Worm (Caenorhabditis elegans) whole organism, young adult: Measurements from ENCODE around the gene ulp-1.
A peak's percentile ranks its signal among the peaks of the same experiment; 100 is the strongest.

Experiments used
- B0019.2 ChIP-seq: fragments of 200-800 bp; sonication (Bioruptor generic); conservative IDR thresholded peaks from 2 replicates; pipeline ENCODE4 v1.3.6; 2022; ENCODE audit warnings: missing genetic modification reagents, missing genetic modification characterization, missing compliant biosample characterization
- B0336.3 ChIP-seq: fragments of 200-800 bp; sonication (Bioruptor generic); IDR thresholded peaks from 2 replicates; pipeline ENCODE4 v1.3.6; 2022; ENCODE audit warnings: missing genetic modification characterization, missing compliant biosample characterization
- F23B12.7 ChIP-seq: sonication (generic microtip); optimal IDR thresholded peaks from 2 replicates; lab custom pipeline; 2017; ENCODE audit warnings: missing genetic modification characterization, mild to moderate bottlenecking, missing compliant biosample characterization, antibody characterized with exemption, moderate library complexity; ENCODE audit not compliant: insufficient read depth
- F49E8.2 ChIP-seq: sonication (generic microtip); optimal IDR thresholded peaks from 3 replicates; lab custom pipeline; 2017; ENCODE audit warnings: missing genetic modification characterization, mild to moderate bottlenecking, missing compliant biosample characterization, antibody characterized with exemption, moderate library complexity; ENCODE audit not compliant: insufficient read depth
- F57A8.1 ChIP-seq: fragments of 200-800 bp; sonication (Bioruptor generic); optimal IDR thresholded peaks from 2 replicates; lab custom pipeline; 2018; ENCODE audit warnings: mild to moderate bottlenecking, missing genetic modification characterization, moderate library complexity, missing compliant biosample characterization
- Y53F4B.3 ChIP-seq: fragments of 200-800 bp; sonication (Bioruptor generic); IDR thresholded peaks from 2 replicates; pipeline ENCODE4 v1.3.6; 2022; ENCODE audit warnings: missing genetic modification reagents, missing genetic modification characterization, missing compliant biosample characterization
- ZK185.1 ChIP-seq: sonication (generic microtip); optimal IDR thresholded peaks from 2 replicates; lab custom pipeline; 2016; ENCODE audit warnings: mild to moderate bottlenecking, missing genetic modification characterization, missing compliant biosample characterization; ENCODE audit not compliant: poor library complexity, severe bottlenecking
- akir-1 ChIP-seq: fragments of 200-800 bp; sonication (Bioruptor generic); optimal IDR thresholded peaks from 2 replicates; lab custom pipeline; 2018; ENCODE audit warnings: mild to moderate bottlenecking, missing genetic modification characterization, moderate library complexity, missing compliant biosample characterization
- ama-1 ChIP-seq, 3 experiments: fragments of 150-350 bp in 1 of 3; sonication (generic microtip) in 2 of 3; optimal IDR thresholded peaks; 2 replicates each; lab custom pipeline; 2014 to 2018; ENCODE audit warnings: missing biosample characterization in 2 of 3, missing genetic modification characterization in 2 of 3, missing genetic modification reagents in 2 of 3
- atf-7 ChIP-seq: sonication (generic microtip); optimal IDR thresholded peaks from 2 replicates; lab custom pipeline; 2017; ENCODE audit warnings: mild to moderate bottlenecking, missing genetic modification characterization, missing compliant biosample characterization
- athp-1 ChIP-seq: sonication (generic microtip); optimal IDR thresholded peaks from 2 replicates; lab custom pipeline; 2017; ENCODE audit warnings: mild to moderate bottlenecking, missing genetic modification characterization, missing compliant biosample characterization
- cebp-2 ChIP-seq: fragments of 200-800 bp; sonication (Bioruptor generic); IDR thresholded peaks from 2 replicates; pipeline ENCODE4 v1.3.6; 2022; ENCODE audit warnings: missing genetic modification characterization, missing compliant biosample characterization
- ceh-27 ChIP-seq: fragments of 200-800 bp; sonication (Bioruptor generic); optimal IDR thresholded peaks from 2 replicates; lab custom pipeline; 2018; ENCODE audit warnings: mild to moderate bottlenecking, missing genetic modification characterization, moderate library complexity, missing compliant biosample characterization
- ceh-40 ChIP-seq: fragments of 200-800 bp; sonication (Bioruptor generic); IDR thresholded peaks from 2 replicates; pipeline ENCODE4 v1.3.6; 2022; ENCODE audit warnings: missing genetic modification characterization, missing compliant biosample characterization
- ceh-79 ChIP-seq: sonication (generic microtip); optimal IDR thresholded peaks from 2 replicates; lab custom pipeline; 2017; ENCODE audit warnings: mild to moderate bottlenecking, missing genetic modification characterization, missing compliant biosample characterization
- ceh-91 ChIP-seq: fragments of 200-800 bp; sonication (Bioruptor generic); IDR thresholded peaks from 2 replicates; pipeline ENCODE4 v1.3.6; 2022; ENCODE audit warnings: missing genetic modification reagents, missing genetic modification characterization, missing compliant biosample characterization
- dpff-1 ChIP-seq: sonication (generic microtip); optimal IDR thresholded peaks from 2 replicates; lab custom pipeline; 2017; ENCODE audit warnings: mild to moderate bottlenecking, missing genetic modification characterization, missing compliant biosample characterization
- efl-1 ChIP-seq: fragments of 150-350 bp; optimal IDR thresholded peaks from 2 replicates; lab custom pipeline; 2014; ENCODE audit warnings: missing biosample characterization, missing genetic modification reagents, missing genetic modification characterization
- egl-44 ChIP-seq: fragments of 200-800 bp; sonication (Bioruptor generic); IDR thresholded peaks from 2 replicates; pipeline ENCODE4 v1.3.6; 2022; ENCODE audit warnings: missing genetic modification reagents, missing genetic modification characterization, missing compliant biosample characterization
- ets-4 ChIP-seq: fragments of 200-800 bp; sonication (Bioruptor generic); optimal IDR thresholded peaks from 2 replicates; lab custom pipeline; 2018; ENCODE audit warnings: mild to moderate bottlenecking, missing genetic modification characterization, missing compliant biosample characterization
- fkh-3 ChIP-seq: sonication (generic microtip); optimal IDR thresholded peaks from 2 replicates; lab custom pipeline; 2016; ENCODE audit warnings: mild to moderate bottlenecking, missing genetic modification characterization, missing compliant biosample characterization
- gei-17 ChIP-seq: fragments of 200-800 bp; sonication (Bioruptor generic); optimal IDR thresholded peaks from 2 replicates; lab custom pipeline; 2018; ENCODE audit warnings: mild to moderate bottlenecking, missing genetic modification characterization, missing compliant biosample characterization
- hlh-12 ChIP-seq: sonication (generic microtip); optimal IDR thresholded peaks from 2 replicates; lab custom pipeline; 2016; ENCODE audit warnings: missing genetic modification characterization, missing compliant biosample characterization
- hmg-1.2 ChIP-seq: fragments of 200-800 bp; sonication (Bioruptor generic); IDR thresholded peaks from 2 replicates; pipeline ENCODE4 v1.3.6; 2022; ENCODE audit warnings: missing genetic modification reagents, missing genetic modification characterization, missing compliant biosample characterization
- let-526 ChIP-seq: fragments of 200-800 bp; sonication (Bioruptor generic); IDR thresholded peaks from 2 replicates; pipeline ENCODE4 v1.3.6; 2022; ENCODE audit warnings: missing genetic modification reagents, missing genetic modification characterization, missing compliant biosample characterization
- lin-26 ChIP-seq: fragments of 200-800 bp; sonication (Bioruptor generic); IDR thresholded peaks from 2 replicates; pipeline ENCODE4 v1.3.6; 2022; ENCODE audit warnings: missing genetic modification reagents, missing genetic modification characterization, missing compliant biosample characterization
- lin-54 ChIP-seq: fragments of 200-800 bp; sonication (Bioruptor generic); optimal IDR thresholded peaks from 2 replicates; lab custom pipeline; 2018; ENCODE audit warnings: mild to moderate bottlenecking, missing genetic modification characterization, missing compliant biosample characterization
- lir-1 ChIP-seq: fragments of 200-800 bp; sonication (Bioruptor generic); conservative IDR thresholded peaks from 2 replicates; pipeline ENCODE4 v1.3.6; 2022; ENCODE audit warnings: missing genetic modification reagents, missing genetic modification characterization, missing compliant biosample characterization
- lsl-1 ChIP-seq: fragments of 200-800 bp; sonication (Bioruptor generic); optimal IDR thresholded peaks from 2 replicates; lab custom pipeline; 2018; ENCODE audit warnings: mild to moderate bottlenecking, missing genetic modification characterization, moderate library complexity, missing compliant biosample characterization
- madf-10 ChIP-seq: sonication (generic microtip); optimal IDR thresholded peaks from 2 replicates; lab custom pipeline; 2016; ENCODE audit warnings: mild to moderate bottlenecking, missing genetic modification characterization, missing compliant biosample characterization
- madf-3 ChIP-seq: fragments of 200-800 bp; sonication (Bioruptor generic); IDR thresholded peaks from 2 replicates; pipeline ENCODE4 v1.3.6; 2022; ENCODE audit warnings: missing genetic modification reagents, missing genetic modification characterization, missing compliant biosample characterization
- nhr-120 ChIP-seq: fragments of 200-800 bp; sonication (Bioruptor generic); IDR thresholded peaks from 2 replicates; pipeline ENCODE4 v1.3.6; 2022; ENCODE audit warnings: missing genetic modification characterization, missing compliant biosample characterization
- nhr-80 ChIP-seq: sonication (generic microtip); optimal IDR thresholded peaks from 2 replicates; lab custom pipeline; 2016; ENCODE audit warnings: missing genetic modification characterization, missing compliant biosample characterization
- nhr-90 ChIP-seq: sonication (generic microtip); optimal IDR thresholded peaks from 2 replicates; lab custom pipeline; 2016; ENCODE audit warnings: missing genotype, mild to moderate bottlenecking, missing genetic modification characterization, missing compliant biosample characterization
- pha-4 ChIP-seq: fragments of 150-350 bp; sonication (generic microtip); optimal IDR thresholded peaks from 2 replicates; lab custom pipeline; 2014; ENCODE audit warnings: missing biosample characterization, missing genetic modification reagents, missing genetic modification characterization
- rpc-1 ChIP-seq, 2 experiments: fragments of 150-350 bp in 1 of 2; sonication (generic microtip) in 1 of 2; optimal IDR thresholded peaks; 2 replicates each; lab custom pipeline; 2014 to 2018; ENCODE audit warnings: missing biosample characterization in 1 of 2, missing genetic modification characterization in 1 of 2, missing genetic modification reagents in 1 of 2, missing genotype in 1 of 2
- sdz-38 ChIP-seq: sonication (generic microtip); optimal IDR thresholded peaks from 2 replicates; lab custom pipeline; 2016; ENCODE audit warnings: missing genotype, missing genetic modification characterization, missing compliant biosample characterization
- snpc-1.1 ChIP-seq: sonication (generic microtip); optimal IDR thresholded peaks from 2 replicates; lab custom pipeline; 2017; ENCODE audit warnings: missing genetic modification characterization, mild to moderate bottlenecking, missing compliant biosample characterization, antibody characterized with exemption, moderate library complexity, missing genotype, missing genetic modification reagents; ENCODE audit not compliant: insufficient read depth
- snpc-1.3 ChIP-seq: sonication (generic microtip); optimal IDR thresholded peaks from 2 replicates; lab custom pipeline; 2017; ENCODE audit warnings: missing genetic modification characterization, mild to moderate bottlenecking, missing compliant biosample characterization, antibody characterized with exemption, moderate library complexity, missing genotype, missing genetic modification reagents; ENCODE audit not compliant: insufficient read depth
- somi-1 ChIP-seq: fragments of 200-800 bp; sonication (Bioruptor generic); optimal IDR thresholded peaks from 2 replicates; lab custom pipeline; 2018; ENCODE audit warnings: mild to moderate bottlenecking, missing genetic modification characterization, missing compliant biosample characterization
- tbp1 ChIP-seq: fragments of 200-800 bp; sonication (Bioruptor generic); optimal IDR thresholded peaks from 2 replicates; lab custom pipeline; 2018; ENCODE audit warnings: mild to moderate bottlenecking, missing genetic modification characterization, missing compliant biosample characterization
- tbx-9 ChIP-seq: sonication (generic microtip); optimal IDR thresholded peaks from 2 replicates; lab custom pipeline; 2016; ENCODE audit warnings: borderline replicate concordance, missing genetic modification characterization, inconsistent platforms, missing compliant biosample characterization
- unc-130 ChIP-seq: sonication (generic microtip); optimal IDR thresholded peaks from 2 replicates; lab custom pipeline; 2016; ENCODE audit warnings: missing genetic modification reagents, missing genetic modification characterization, missing compliant biosample characterization
- xnd-1 ChIP-seq: sonication (generic microtip); optimal IDR thresholded peaks from 2 replicates; lab custom pipeline; 2016; ENCODE audit warnings: missing genotype, missing genetic modification reagents, missing genetic modification characterization, missing compliant biosample characterization
- zfh-2 ChIP-seq: fragments of 200-800 bp; sonication (Bioruptor generic); conservative IDR thresholded peaks from 2 replicates; pipeline ENCODE4 v1.3.6; 2022; ENCODE audit warnings: missing genetic modification reagents, missing genetic modification characterization, missing compliant biosample characterization
- zim-3 ChIP-seq: sonication (generic microtip); optimal IDR thresholded peaks from 2 replicates; lab custom pipeline; 2017; ENCODE audit warnings: mild to moderate bottlenecking, missing genetic modification characterization, moderate library complexity, missing compliant biosample characterization
- ztf-3 ChIP-seq: fragments of 200-800 bp; sonication (Bioruptor generic); optimal IDR thresholded peaks from 2 replicates; lab custom pipeline; 2018; ENCODE audit warnings: mild to moderate bottlenecking, missing genetic modification characterization, missing compliant biosample characterization
- ztf-6 ChIP-seq: fragments of 200-800 bp; sonication (Bioruptor generic); IDR thresholded peaks from 2 replicates; pipeline ENCODE4 v1.3.6; 2022; ENCODE audit warnings: missing genetic modification reagents, missing genetic modification characterization, missing compliant biosample characterization

The ulp-1 gene

ce11 chrIII:5172470-5172869 is 2.9 kb upstream of the ulp-1 start, which contains the start of gene K10D2.5 (continued):
- TF ChIP-seq ets-4 (GFP tag; lab: Kevin White, UChicago) (no peak), Y53F4B.3 (GFP tag; lab: Robert Waterston, UW) (peak; percentile 86), egl-44 (GFP tag; lab: Robert Waterston, UW) (peak; percentile 66; the same call in 1 of the 2 replicates), lin-26 (GFP tag; lab: Robert Waterston, UW) (peak; percentile 81), ceh-27 (GFP tag; lab: Kevin White, UChicago) (peak; percentile 99), B0019.2 (GFP tag; lab: Robert Waterston, UW) (peak; percentile 96), lin-54 (GFP tag; lab: Kevin White, UChicago) (peak; percentile 96), madf-3 (GFP tag; lab: Robert Waterston, UW) (peak; percentile 92), F57A8.1 (GFP tag; lab: Kevin White, UChicago) (peak; percentile 65), ztf-6 (peak; percentile 94), gei-17 (no peak), ceh-91 (GFP tag; lab: Robert Waterston, UW) (peak; percentile 97), pha-4 (no peak), B0336.3 (GFP tag; lab: Robert Waterston, UW) (peak; percentile 86), snpc-1.1 (tag; lab: Kevin White, UChicago) (no peak), ztf-3 (no peak), snpc-1.3 (peak; percentile 70), F23B12.7 (tag; lab: Kevin White, UChicago) (peak; percentile 85), xnd-1 (tag; lab: Kevin White, UChicago) (peak; percentile 27), unc-130 (GFP tag; lab: Kevin White, UChicago) (peak; percentile 98), let-526 (GFP tag; lab: Robert Waterston, UW) (peak; percentile 96), tbx-9 (tag; lab: Kevin White, UChicago) (no peak), nhr-90 (tag; lab: Kevin White, UChicago) (no peak), hmg-1.2 (GFP tag; lab: Robert Waterston, UW) (peak; percentile 77), lsl-1 (peak; percentile 77), hlh-12 (tag; lab: Kevin White, UChicago) (no peak), tbp1 (peak; percentile 73), madf-10 (tag; lab: Kevin White, UChicago) (peak; percentile 92), nhr-120 (GFP tag; lab: Robert Waterston, UW) (0 out of 2 replicates have a peak, but pooled peaks have one; percentile 88), rpc-1 (optimal IDR thresholded peaks at IDR 0.05; lab: Kevin White, UChicago) (no peak), rpc-1 (tag; optimal IDR thresholded peaks at IDR 0.05; lab: Kevin White, UChicago) (no peak), nhr-80 (tag; lab: Kevin White, UChicago) (peak; percentile 80), ama-1 (optimal IDR thresholded peaks at IDR 0.05; lab: Kevin White, UChicago) (no peak), ama-1 (GFP tag; optimal IDR thresholded peaks at IDR 0.05; lab: Kevin White, UChicago) (no peak), sdz-38 (tag; lab: Kevin White, UChicago) (no peak), cebp-2 (GFP tag; lab: Robert Waterston, UW) (0 out of 2 replicates have a peak, but pooled peaks have one; percentile 17), atf-7 (tag; lab: Kevin White, UChicago) (peak; percentile 55), fkh-3 (tag; lab: Kevin White, UChicago) (no peak), ceh-79 (tag; lab: Kevin White, UChicago) (no peak), ceh-40 (GFP tag; lab: Robert Waterston, UW) (peak; percentile 91), lir-1 (GFP tag; lab: Robert Waterston, UW) (peak; percentile 98), zfh-2 (GFP tag; lab: Robert Waterston, UW) (peak; percentile 88), dpff-1 (tag; lab: Kevin White, UChicago) (no peak), F49E8.2 (tag; lab: Kevin White, UChicago) (peak; percentile 90), somi-1 (GFP tag; lab: Kevin White, UChicago) (peak; percentile 84), ZK185.1 (peak; percentile 97), athp-1 (tag; lab: Kevin White, UChicago) (peak; percentile 96), akir-1 (GFP tag; lab: Kevin White, UChicago) (peak; percentile 90), efl-1 (GFP tag; lab: Kevin White, UChicago) (peak; percentile 78), zim-3 (peak; percentile 80)
